Worm (Caenorhabditis elegans): Measurements from ENCODE around the gene try-13.

The try-13 gene

ce11 chrV:7402355-7402754 lies 37.6 kb upstream of the try-13 start, which contains the start of gene srj-13:
Gene srj-13 (plus strand): TSS chrV:7402655.
- TF ChIP-seq Y55F3AM.14 (GFP tag; optimal IDR thresholded peaks at IDR 0.05), result no peak
- TF ChIP-seq nhr-11 (tag; optimal IDR thresholded peaks at IDR 0.05), result no peak
- no peak for TF ChIP-seq crh-2 (tag; optimal IDR thresholded peaks at IDR 0.05)
- TF ChIP-seq nhr-237 (tag; optimal IDR thresholded peaks at IDR 0.05), result no peak
- no peak for TF ChIP-seq nhr-23 (tag; optimal IDR thresholded peaks at IDR 0.05)
- no peak for TF ChIP-seq ceh-16 (tag; optimal IDR thresholded peaks at IDR 0.05)
- no peak for TF ChIP-seq ztf-1 (GFP tag; conservative IDR thresholded peaks at IDR 0.05)
- TF ChIP-seq nhr-12 (tag; optimal IDR thresholded peaks at IDR 0.05), result no peak
- no peak for TF ChIP-seq lin-39 (tag; optimal IDR thresholded peaks at IDR 0.05)
- no peak for TF ChIP-seq aly-2 (tag; optimal IDR thresholded peaks at IDR 0.05)
- no peak for TF ChIP-seq sem-4 (tag; optimal IDR thresholded peaks at IDR 0.05)
- no peak for TF ChIP-seq ama-1 (optimal IDR thresholded peaks at IDR 0.05)
- TF ChIP-seq ztf-4 (tag; optimal IDR thresholded peaks at IDR 0.05), result no peak

- no peak for TF ChIP-seq ama-1 (optimal IDR thresholded peaks at IDR 0.05)
- TF ChIP-seq F13H6.1 (tag; optimal IDR thresholded peaks at IDR 0.05), result no peak
- TF ChIP-seq ztf-1 (GFP tag; conservative IDR thresholded peaks at IDR 0.05), result no peak
These were observed 36.4 kb upstream of the try-13 start for ce11 chrV:7403501-7403900.

ce11 chrV:7408520-7408919 lies 31.4 kb upstream of the try-13 start, which contains the start of gene srt-6:
Gene srt-6 (minus strand): TSS chrV:7408814.
- no peak for TF ChIP-seq sma-3 (GFP tag; optimal IDR thresholded peaks at IDR 0.05)
- no peak for TF ChIP-seq alr-1 (tag; optimal IDR thresholded peaks at IDR 0.05)
- TF ChIP-seq lin-39 (tag; optimal IDR thresholded peaks at IDR 0.05), result no peak
- TF ChIP-seq nhr-10 (tag; optimal IDR thresholded peaks at IDR 0.05), result no peak
- TF ChIP-seq mdl-1 (tag; optimal IDR thresholded peaks at IDR 0.05), result no peak
- TF ChIP-seq skn-1 (tag; optimal IDR thresholded peaks at IDR 0.05), result no peak
- no peak for TF ChIP-seq mab-5 (tag; optimal IDR thresholded peaks at IDR 0.05)
- TF ChIP-seq nhr-12 (tag; optimal IDR thresholded peaks at IDR 0.05), result no peak
- no peak for TF ChIP-seq ztf-11 (tag; optimal IDR thresholded peaks at IDR 0.05)
- no peak for TF ChIP-seq R02D3.7 (tag; optimal IDR thresholded peaks at IDR 0.05)
- no peak for TF ChIP-seq ztf-1 (GFP tag; conservative IDR thresholded peaks at IDR 0.05)
- no peak for TF ChIP-seq Y55F3AM.14 (GFP tag; optimal IDR thresholded peaks at IDR 0.05)
- no peak for TF ChIP-seq nhr-77 (tag; optimal IDR thresholded peaks at IDR 0.05)
- no peak for TF ChIP-seq C34F6.9 (tag; optimal IDR thresholded peaks at IDR 0.05)
- TF ChIP-seq dmd-4 (tag; optimal IDR thresholded peaks at IDR 0.05), result no peak
- no peak for TF ChIP-seq unc-39 (tag; optimal IDR thresholded peaks at IDR 0.05)
- no peak for TF ChIP-seq nhr-6 (tag; optimal IDR thresholded peaks at IDR 0.05)
- TF ChIP-seq nhr-129 (tag; optimal IDR thresholded peaks at IDR 0.05), result no peak

- TF ChIP-seq unc-39 (tag; optimal IDR thresholded peaks at IDR 0.05), result no peak
- TF ChIP-seq unc-62 (GFP tag; optimal IDR thresholded peaks at IDR 0.05), result no peak
- no peak for TF ChIP-seq nhr-6 (tag; optimal IDR thresholded peaks at IDR 0.05)
- no peak for TF ChIP-seq blmp-1 (tag; optimal IDR thresholded peaks at IDR 0.05; ENCODE audit: insufficient read depth)
- TF ChIP-seq ztf-11 (tag; optimal IDR thresholded peaks at IDR 0.05), result no peak
- no peak for TF ChIP-seq crh-2 (tag; optimal IDR thresholded peaks at IDR 0.05)
- TF ChIP-seq dmd-4 (tag; optimal IDR thresholded peaks at IDR 0.05), result no peak
- no peak for TF ChIP-seq sem-4 (tag; optimal IDR thresholded peaks at IDR 0.05)
- TF ChIP-seq ceh-16 (tag; optimal IDR thresholded peaks at IDR 0.05), result no peak
- no peak for TF ChIP-seq R02D3.7 (tag; optimal IDR thresholded peaks at IDR 0.05)
- no peak for TF ChIP-seq nhr-25 (tag; optimal IDR thresholded peaks at IDR 0.05)
- TF ChIP-seq gmeb-1 (tag; optimal IDR thresholded peaks at IDR 0.05), result no peak
These were observed 30.3 kb upstream of the try-13 start, which contains the start of gene R13D7.2 for ce11 chrV:7409599-7409998. Gene R13D7.2 (plus strand): TSS chrV:7409899.

DNA sequence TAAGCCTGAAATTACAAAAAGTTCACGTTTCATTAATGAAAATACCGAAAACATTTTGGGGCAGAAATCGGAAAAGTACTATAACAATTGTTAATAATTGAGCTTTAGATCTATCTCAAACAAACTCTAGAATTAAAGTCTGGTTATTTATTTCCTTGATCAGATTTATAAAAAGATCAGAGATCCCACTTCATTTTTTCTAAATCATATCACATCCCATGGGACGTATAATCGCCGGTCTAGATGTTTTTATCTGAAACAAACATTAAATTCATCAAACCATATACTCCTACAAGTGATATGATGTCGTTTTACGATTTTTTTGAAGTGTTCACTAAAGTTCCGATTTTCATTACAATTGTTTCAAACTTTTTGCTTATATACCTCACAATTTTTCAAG lies 28.2 kb upstream of the try-13 start, which contains the start of gene str-41:
str-41 (plus strand) TSS at position 301 of the 400 bp plus-strand sequence.
- TF ChIP-seq ztf-11 (tag; optimal IDR thresholded peaks at IDR 0.05) (no peak), zag-1 (tag; optimal IDR thresholded peaks at IDR 0.05) (no peak), nhr-77 (tag; optimal IDR thresholded peaks at IDR 0.05) (no peak), elt-1 (tag; optimal IDR thresholded peaks at IDR 0.05) (no peak), nhr-10 (tag; optimal IDR thresholded peaks at IDR 0.05) (no peak), unc-39 (tag; optimal IDR thresholded peaks at IDR 0.05) (no peak), sma-3 (GFP tag; optimal IDR thresholded peaks at IDR 0.05) (no peak), aly-2 (tag; optimal IDR thresholded peaks at IDR 0.05) (no peak), nhr-12 (tag; optimal IDR thresholded peaks at IDR 0.05) (no peak), crh-2 (tag; optimal IDR thresholded peaks at IDR 0.05) (no peak)

Data from whole organism, L2 larva.